Worm (Caenorhabditis elegans) whole organism, young adult: ENCODE results near the gene F46G10.1.

Experiments used
- B0019.2 ChIP-seq: fragments of 200-800 bp; sonication (Bioruptor generic); conservative IDR thresholded peaks from 2 replicates; pipeline ENCODE4 v1.3.6; 2022; ENCODE audit warnings: missing genetic modification reagents, missing genetic modification characterization, missing compliant biosample characterization
- B0035.1 ChIP-seq: sonication (generic microtip); optimal IDR thresholded peaks from 2 replicates; lab custom pipeline; 2016; ENCODE audit warnings: missing genetic modification characterization, mild to moderate bottlenecking, missing compliant biosample characterization, missing genotype, missing genetic modification reagents
- B0336.3 ChIP-seq: fragments of 200-800 bp; sonication (Bioruptor generic); IDR thresholded peaks from 2 replicates; pipeline ENCODE4 v1.3.6; 2022; ENCODE audit warnings: missing genetic modification characterization, missing compliant biosample characterization
- C17E4.6 ChIP-seq: fragments of 200-800 bp; sonication (Bioruptor generic); IDR thresholded peaks from 2 replicates; pipeline ENCODE4 v1.3.6; 2022; ENCODE audit warnings: missing genetic modification reagents, missing genetic modification characterization, missing compliant biosample characterization
- F22D6.2 ChIP-seq: sonication (generic microtip); optimal IDR thresholded peaks from 2 replicates; lab custom pipeline; 2016; ENCODE audit warnings: mild to moderate bottlenecking, missing genetic modification characterization, missing compliant biosample characterization
- F39B2.1 ChIP-seq: fragments of 200-800 bp; sonication (Bioruptor generic); IDR thresholded peaks from 2 replicates; pipeline ENCODE4 v1.3.6; 2022; ENCODE audit warnings: missing genetic modification reagents, missing genetic modification characterization, missing compliant biosample characterization
- F49E8.2 ChIP-seq: sonication (generic microtip); optimal IDR thresholded peaks from 3 replicates; lab custom pipeline; 2017; ENCODE audit warnings: missing genetic modification characterization, mild to moderate bottlenecking, missing compliant biosample characterization, antibody characterized with exemption, moderate library complexity; ENCODE audit not compliant: insufficient read depth
- F57A8.1 ChIP-seq: fragments of 200-800 bp; sonication (Bioruptor generic); optimal IDR thresholded peaks from 2 replicates; lab custom pipeline; 2018; ENCODE audit warnings: mild to moderate bottlenecking, missing genetic modification characterization, moderate library complexity, missing compliant biosample characterization
- F57C9.4 ChIP-seq: sonication (generic microtip); optimal IDR thresholded peaks from 2 replicates; lab custom pipeline; 2017; ENCODE audit warnings: mild to moderate bottlenecking, missing genetic modification characterization, missing compliant biosample characterization
- T07F8.4 ChIP-seq: sonication (generic microtip); optimal IDR thresholded peaks from 2 replicates; lab custom pipeline; 2016; ENCODE audit warnings: mild to moderate bottlenecking, missing genetic modification characterization, moderate library complexity, missing compliant biosample characterization
- Y56A3A.18 ChIP-seq: fragments of 200-800 bp; sonication (Bioruptor generic); IDR thresholded peaks from 2 replicates; pipeline ENCODE4 v1.3.6; 2022; ENCODE audit warnings: missing genetic modification reagents, missing genetic modification characterization, missing compliant biosample characterization
- ama-1 ChIP-seq, 3 experiments: fragments of 150-350 bp in 1 of 3; sonication (generic microtip) in 2 of 3; optimal IDR thresholded peaks; 2 replicates each; lab custom pipeline; 2014 to 2018; ENCODE audit warnings: missing biosample characterization in 2 of 3, missing genetic modification characterization in 2 of 3, missing genetic modification reagents in 2 of 3
- aptf-2 ChIP-seq: fragments of 200-800 bp; sonication (Bioruptor generic); conservative IDR thresholded peaks from 2 replicates; pipeline ENCODE4 v1.3.6; 2022; ENCODE audit warnings: missing genetic modification reagents, missing genetic modification characterization, missing compliant biosample characterization
- aptf-3 ChIP-seq: fragments of 200-800 bp; sonication (Bioruptor generic); IDR thresholded peaks from 2 replicates; pipeline ENCODE4 v1.3.6; 2022; ENCODE audit warnings: missing genetic modification characterization, missing compliant biosample characterization
- athp-1 ChIP-seq: sonication (generic microtip); optimal IDR thresholded peaks from 2 replicates; lab custom pipeline; 2017; ENCODE audit warnings: mild to moderate bottlenecking, missing genetic modification characterization, missing compliant biosample characterization
- attf-3 ChIP-seq: fragments of 200-800 bp; sonication (Bioruptor generic); conservative IDR thresholded peaks from 2 replicates; pipeline ENCODE4 v1.3.6; 2022; ENCODE audit warnings: missing genetic modification reagents, missing genetic modification characterization, missing compliant biosample characterization
- attf-5 ChIP-seq: fragments of 200-800 bp; sonication (Bioruptor generic); optimal IDR thresholded peaks from 2 replicates; lab custom pipeline; 2018; ENCODE audit warnings: mild to moderate bottlenecking, missing genetic modification characterization, missing compliant biosample characterization
- cebp-2 ChIP-seq: fragments of 200-800 bp; sonication (Bioruptor generic); IDR thresholded peaks from 2 replicates; pipeline ENCODE4 v1.3.6; 2022; ENCODE audit warnings: missing genetic modification characterization, missing compliant biosample characterization
- ceh-58 ChIP-seq: fragments of 200-800 bp; sonication (Bioruptor generic); IDR thresholded peaks from 2 replicates; pipeline ENCODE4 v1.3.6; 2022; ENCODE audit warnings: missing genetic modification characterization, missing compliant biosample characterization
- dox-1 ChIP-seq: fragments of 200-800 bp; sonication (Bioruptor generic); IDR thresholded peaks from 2 replicates; pipeline ENCODE4 v1.3.6; 2022; ENCODE audit warnings: missing genetic modification reagents, missing genetic modification characterization, missing compliant biosample characterization
- gei-17 ChIP-seq: fragments of 200-800 bp; sonication (Bioruptor generic); optimal IDR thresholded peaks from 2 replicates; lab custom pipeline; 2018; ENCODE audit warnings: mild to moderate bottlenecking, missing genetic modification characterization, missing compliant biosample characterization
- him-1 ChIP-seq: sonication (generic microtip); optimal IDR thresholded peaks from 2 replicates; lab custom pipeline; 2016; ENCODE audit warnings: missing genotype, missing genetic modification reagents, missing genetic modification characterization, missing compliant biosample characterization
- hlh-12 ChIP-seq: sonication (generic microtip); optimal IDR thresholded peaks from 2 replicates; lab custom pipeline; 2016; ENCODE audit warnings: missing genetic modification characterization, missing compliant biosample characterization
- hrde-1 ChIP-seq: sonication (generic microtip); optimal IDR thresholded peaks from 2 replicates; lab custom pipeline; 2016; ENCODE audit warnings: missing genetic modification characterization, mild to moderate bottlenecking, missing compliant biosample characterization, moderate library complexity, missing genotype, missing genetic modification reagents, borderline replicate concordance
- lag-1 ChIP-seq: fragments of 200-800 bp; sonication (Bioruptor generic); IDR thresholded peaks from 2 replicates; pipeline ENCODE4 v1.3.6; 2022; ENCODE audit warnings: missing genetic modification reagents, missing genetic modification characterization, missing compliant biosample characterization
- lin-26 ChIP-seq: fragments of 200-800 bp; sonication (Bioruptor generic); IDR thresholded peaks from 2 replicates; pipeline ENCODE4 v1.3.6; 2022; ENCODE audit warnings: missing genetic modification reagents, missing genetic modification characterization, missing compliant biosample characterization
- lin-35 ChIP-seq, 3 experiments: fragments of 150-350 bp in 2 of 3; sonication (generic microtip) in 1 of 3; optimal IDR thresholded peaks; 2 replicates each; lab custom pipeline; 2014 to 2018; ENCODE audit warnings: missing biosample characterization in 3 of 3, missing genetic modification characterization in 3 of 3, missing genetic modification reagents in 3 of 3
- lin-40 ChIP-seq: sonication (generic microtip); optimal IDR thresholded peaks from 2 replicates; lab custom pipeline; 2016; ENCODE audit warnings: missing genetic modification characterization, mild to moderate bottlenecking, missing compliant biosample characterization, missing genotype, missing genetic modification reagents
- madf-10 ChIP-seq: sonication (generic microtip); optimal IDR thresholded peaks from 2 replicates; lab custom pipeline; 2016; ENCODE audit warnings: mild to moderate bottlenecking, missing genetic modification characterization, missing compliant biosample characterization
- madf-3 ChIP-seq: fragments of 200-800 bp; sonication (Bioruptor generic); IDR thresholded peaks from 2 replicates; pipeline ENCODE4 v1.3.6; 2022; ENCODE audit warnings: missing genetic modification reagents, missing genetic modification characterization, missing compliant biosample characterization
- nfya-1 ChIP-seq: sonication (generic microtip); optimal IDR thresholded peaks from 2 replicates; lab custom pipeline; 2017; ENCODE audit warnings: antibody characterized with exemption, missing compliant biosample characterization, missing genetic modification characterization, borderline replicate concordance; ENCODE audit not compliant: insufficient read depth
- nfya-2 ChIP-seq: fragments of 200-800 bp; sonication (Bioruptor generic); IDR thresholded peaks from 2 replicates; pipeline ENCODE4 v1.3.6; 2022; ENCODE audit warnings: missing genetic modification reagents, missing genetic modification characterization, missing compliant biosample characterization
- nhr-120 ChIP-seq: fragments of 200-800 bp; sonication (Bioruptor generic); IDR thresholded peaks from 2 replicates; pipeline ENCODE4 v1.3.6; 2022; ENCODE audit warnings: missing genetic modification characterization, missing compliant biosample characterization
- nhr-179 ChIP-seq: sonication (generic microtip); optimal IDR thresholded peaks from 2 replicates; lab custom pipeline; 2016; ENCODE audit warnings: mild to moderate bottlenecking, missing genetic modification characterization, missing compliant biosample characterization
- nhr-80 ChIP-seq: sonication (generic microtip); optimal IDR thresholded peaks from 2 replicates; lab custom pipeline; 2016; ENCODE audit warnings: missing genetic modification characterization, missing compliant biosample characterization
- nhr-90 ChIP-seq: sonication (generic microtip); optimal IDR thresholded peaks from 2 replicates; lab custom pipeline; 2016; ENCODE audit warnings: missing genotype, mild to moderate bottlenecking, missing genetic modification characterization, missing compliant biosample characterization
- rec-8 ChIP-seq, 2 experiments: sonication (generic microtip); optimal IDR thresholded peaks; 2 replicates each; lab custom pipeline; 2016; ENCODE audit warnings: mild to moderate bottlenecking in 2 of 2, missing genetic modification characterization in 2 of 2, missing genetic modification reagents in 2 of 2, missing genotype in 2 of 2, missing biosample characterization in 1 of 2, missing compliant biosample characterization in 1 of 2, moderate library complexity in 1 of 2
- rpc-1 ChIP-seq, 2 experiments: fragments of 150-350 bp in 1 of 2; sonication (generic microtip) in 1 of 2; optimal IDR thresholded peaks; 2 replicates each; lab custom pipeline; 2014 to 2018; ENCODE audit warnings: missing biosample characterization in 1 of 2, missing genetic modification characterization in 1 of 2, missing genetic modification reagents in 1 of 2, missing genotype in 1 of 2
- snpc-1.1 ChIP-seq: sonication (generic microtip); optimal IDR thresholded peaks from 2 replicates; lab custom pipeline; 2017; ENCODE audit warnings: missing genetic modification characterization, mild to moderate bottlenecking, missing compliant biosample characterization, antibody characterized with exemption, moderate library complexity, missing genotype, missing genetic modification reagents; ENCODE audit not compliant: insufficient read depth
- snpc-4 ChIP-seq, 5 experiments: fragments of 150-350 bp in 1 of 5; sonication (generic microtip) in 4 of 5; optimal IDR thresholded peaks; 2 replicates each; lab custom pipeline; 2014 to 2018; ENCODE audit warnings: missing genetic modification characterization in 5 of 5, missing biosample characterization in 3 of 5, antibody characterized with exemption in 2 of 5, mild to moderate bottlenecking in 2 of 5, missing compliant biosample characterization in 2 of 5, missing genotype in 2 of 5, moderate library complexity in 2 of 5, missing genetic modification reagents in 1 of 5
- tbx-9 ChIP-seq: sonication (generic microtip); optimal IDR thresholded peaks from 2 replicates; lab custom pipeline; 2016; ENCODE audit warnings: borderline replicate concordance, missing genetic modification characterization, inconsistent platforms, missing compliant biosample characterization
- xnd-1 ChIP-seq: sonication (generic microtip); optimal IDR thresholded peaks from 2 replicates; lab custom pipeline; 2016; ENCODE audit warnings: missing genotype, missing genetic modification reagents, missing genetic modification characterization, missing compliant biosample characterization
- zfh-2 ChIP-seq: fragments of 200-800 bp; sonication (Bioruptor generic); conservative IDR thresholded peaks from 2 replicates; pipeline ENCODE4 v1.3.6; 2022; ENCODE audit warnings: missing genetic modification reagents, missing genetic modification characterization, missing compliant biosample characterization
- ztf-18 ChIP-seq: sonication (generic microtip); optimal IDR thresholded peaks from 2 replicates; lab custom pipeline; 2016; ENCODE audit warnings: missing genotype, mild to moderate bottlenecking, missing genetic modification characterization, missing compliant biosample characterization
- ztf-25 ChIP-seq: fragments of 200-800 bp; sonication (Bioruptor generic); IDR thresholded peaks from 2 replicates; pipeline ENCODE4 v1.3.6; 2022; ENCODE audit warnings: missing genetic modification reagents, missing genetic modification characterization, missing compliant biosample characterization
- ztf-28 ChIP-seq: fragments of 200-800 bp; sonication (Bioruptor generic); IDR thresholded peaks from 2 replicates; pipeline ENCODE4 v1.3.6; 2022; ENCODE audit warnings: missing genetic modification reagents, missing genetic modification characterization, missing compliant biosample characterization
- ztf-6 ChIP-seq: fragments of 200-800 bp; sonication (Bioruptor generic); IDR thresholded peaks from 2 replicates; pipeline ENCODE4 v1.3.6; 2022; ENCODE audit warnings: missing genetic modification reagents, missing genetic modification characterization, missing compliant biosample characterization

The F46G10.1 gene

ce11 chrX:13284618-13285017, 26.9 kb downstream of the F46G10.1 start (continued):
- no peak for TF ChIP-seq F39B2.1 (GFP tag; lab: Robert Waterston, UW)
- TF ChIP-seq lin-26: peak; percentile 87
- TF ChIP-seq madf-10: no peak
- TF ChIP-seq F49E8.2 (tag; lab: Kevin White, UChicago): no peak
- TF ChIP-seq hlh-12 (tag; lab: Kevin White, UChicago): no peak
- no peak for TF ChIP-seq ama-1 (optimal IDR thresholded peaks at IDR 0.05; lab: Kevin White, UChicago)
- TF ChIP-seq ama-1 (GFP tag; optimal IDR thresholded peaks at IDR 0.05; lab: Kevin White, UChicago): peak in 1 of 2 experiments; percentile 14
- TF ChIP-seq aptf-2: no peak
- no peak for TF ChIP-seq madf-3
- TF ChIP-seq lin-35 (GFP tag; optimal IDR thresholded peaks at IDR 0.05; lab: Kevin White, UChicago): no peak
- peak; percentile 65 for TF ChIP-seq him-1 (tag; lab: Kevin White, UChicago)
- TF ChIP-seq Y56A3A.18 (GFP tag; lab: Robert Waterston, UW): 0 out of 2 replicates have a peak, but pooled peaks have one; percentile 35
- TF ChIP-seq C17E4.6: no peak
- peak; percentile 65 for TF ChIP-seq nhr-90 (tag; lab: Kevin White, UChicago)
- TF ChIP-seq snpc-4 (GFP tag; optimal IDR thresholded peaks at IDR 0.05; lab: Kevin White, UChicago): peak; percentile 42
- peak in 2 of 4 experiments; percentile 35 to 58 for TF ChIP-seq snpc-4 (tag; optimal IDR thresholded peaks at IDR 0.05; lab: Kevin White, UChicago)
- no peak for TF ChIP-seq nhr-80 (tag; lab: Kevin White, UChicago)
- TF ChIP-seq athp-1: no peak
- peak; percentile 3 for TF ChIP-seq hrde-1
- TF ChIP-seq B0019.2 (GFP tag; lab: Robert Waterston, UW): no peak
- no peak for TF ChIP-seq ztf-28 (GFP tag; lab: Robert Waterston, UW)
- TF ChIP-seq attf-5 (GFP tag; lab: Kevin White, UChicago): no peak
- TF ChIP-seq ceh-58 (GFP tag; lab: Robert Waterston, UW): no peak
- 0 out of 2 replicates have a peak, but pooled peaks have one; percentile 73 for TF ChIP-seq ztf-25 (GFP tag; lab: Robert Waterston, UW)
- no peak for TF ChIP-seq F57C9.4 (tag; lab: Kevin White, UChicago)
- peak; percentile 32 to 46 for TF ChIP-seq rec-8 (tag; optimal IDR thresholded peaks at IDR 0.05; lab: Kevin White, UChicago)
- no peak for TF ChIP-seq B0336.3 (GFP tag; lab: Robert Waterston, UW)
- TF ChIP-seq ztf-18 (tag; lab: Kevin White, UChicago): peak; percentile 40
- TF ChIP-seq nhr-120 (GFP tag; lab: Robert Waterston, UW): 0 out of 2 replicates have a peak, but pooled peaks have one; percentile 50
- no peak for TF ChIP-seq B0035.1 (tag; lab: Kevin White, UChicago)
- TF ChIP-seq snpc-1.1: no peak
- TF ChIP-seq lag-1 (GFP tag; lab: Robert Waterston, UW): no peak
- no peak for TF ChIP-seq nfya-2 (GFP tag; lab: Robert Waterston, UW)
- no peak for TF ChIP-seq gei-17
- TF ChIP-seq aptf-3: no peak
- no peak for TF ChIP-seq F57A8.1 (GFP tag; lab: Kevin White, UChicago)
- no peak for TF ChIP-seq cebp-2 (GFP tag; lab: Robert Waterston, UW)
- no peak for TF ChIP-seq ztf-6 (GFP tag; lab: Robert Waterston, UW)
- TF ChIP-seq F22D6.2 (tag; lab: Kevin White, UChicago): no peak
- peak; percentile 40; the same call in 1 of the 2 replicates for TF ChIP-seq dox-1 (GFP tag; lab: Robert Waterston, UW)
- no peak for TF ChIP-seq zfh-2 (GFP tag; lab: Robert Waterston, UW)
- TF ChIP-seq attf-3 (GFP tag; lab: Robert Waterston, UW): no peak
- no peak for TF ChIP-seq lin-40 (tag; lab: Kevin White, UChicago)
- TF ChIP-seq nhr-179 (tag; lab: Kevin White, UChicago): peak; percentile 16
- TF ChIP-seq xnd-1 (tag; lab: Kevin White, UChicago): no peak
- TF ChIP-seq rpc-1 (optimal IDR thresholded peaks at IDR 0.05; lab: Kevin White, UChicago): peak; percentile 75
- peak; percentile 90 for TF ChIP-seq rpc-1 (tag; optimal IDR thresholded peaks at IDR 0.05; lab: Kevin White, UChicago)
- no peak for TF ChIP-seq T07F8.4 (tag; lab: Kevin White, UChicago)
- TF ChIP-seq tbx-9: no peak
- TF ChIP-seq nfya-1 (tag; lab: Kevin White, UChicago): no peak
